Worm (Caenorhabditis elegans) whole organism, midembryonic: ENCODE results near the gene str-130.

Experiments
- cog-1 ChIP-seq: sonication (generic microtip); optimal IDR thresholded peaks from 2 replicates; lab custom pipeline; 2016; ENCODE audit warnings: missing genetic modification characterization, missing compliant biosample characterization
- ztf-23 ChIP-seq: fragments of 200-800 bp; sonication (Bioruptor generic); IDR thresholded peaks from 2 replicates; pipeline ENCODE4 v1.3.6; 2022; ENCODE audit warnings: missing genetic modification reagents, missing genetic modification characterization, missing compliant biosample characterization

ce11 chrV:8132926-8133325 is 42.4 kb upstream of the str-130 start, which contains the start of gene D1014.4:
- TF ChIP-seq cog-1, result no peak
- TF ChIP-seq ztf-23 (GFP tag; lab: Robert Waterston, UW), result no peak
